Fruit fly (Drosophila melanogaster): ENCODE data around the gene CG42853.

CG42853 gene

DNA sequence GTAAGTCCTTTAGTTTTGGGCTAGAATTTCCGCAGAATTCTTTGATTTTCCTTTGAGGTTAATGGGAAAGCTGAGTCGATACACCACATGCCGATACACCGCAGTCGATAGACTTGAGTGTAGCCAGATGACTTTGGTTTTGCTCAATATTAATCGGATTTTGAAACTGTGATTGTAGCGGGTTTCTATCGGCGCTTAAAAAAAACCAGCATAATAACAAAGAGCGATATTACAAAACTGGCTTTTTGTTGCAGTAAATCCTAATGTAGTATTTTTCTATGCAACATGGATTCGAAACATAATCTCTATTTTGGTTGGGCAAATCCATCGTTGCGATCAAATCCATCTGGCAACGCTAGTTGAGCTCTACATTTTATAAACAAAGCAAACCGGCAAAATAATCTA lies 12.3 kb downstream of the CG42853 start, which contains the start of the genes Polr3D and mus304 (continued):
- peak; percentile 36 for TF ChIP-seq CG13424 (tag; optimal IDR thresholded peaks at IDR 0.05)
- no peak for TF ChIP-seq Opbp (GFP tag; IDR thresholded peaks at IDR 0.05; ENCODE audit: partially characterized antibody)
- peak; percentile 33 for TF ChIP-seq CG11504 (tag; optimal IDR thresholded peaks at IDR 0.05)
- no peak for TF ChIP-seq dimm (GFP tag; IDR thresholded peaks at IDR 0.05)
- no peak for TF ChIP-seq h (optimal IDR thresholded peaks at IDR 0.05)
- TF ChIP-seq Dip2 (GFP tag; IDR thresholded peaks at IDR 0.05) = no peak
- peak; percentile 36 for TF ChIP-seq lilli (GFP tag; optimal IDR thresholded peaks at IDR 0.05)
- peak; percentile 20 for TF ChIP-seq Meics (GFP tag; optimal IDR thresholded peaks at IDR 0.05)
- TF ChIP-seq HLH4C (GFP tag; IDR thresholded peaks at IDR 0.05; ENCODE audit: partially characterized antibody) = peak; percentile 74
- no peak for TF ChIP-seq bsh (GFP tag; optimal IDR thresholded peaks at IDR 0.05)
- TF ChIP-seq CG15514 (GFP tag; optimal IDR thresholded peaks at IDR 0.05) = peak; percentile 92
- no peak for TF ChIP-seq CG12744 (GFP tag; optimal IDR thresholded peaks at IDR 0.05)
- no peak for TF ChIP-seq ATbp (GFP tag; optimal IDR thresholded peaks at IDR 0.05)
- no peak for TF ChIP-seq CG1024 (GFP tag; IDR thresholded peaks at IDR 0.05)
- no peak for TF ChIP-seq CG1602 (GFP tag; optimal IDR thresholded peaks at IDR 0.05)
- TF ChIP-seq repo (GFP tag; optimal IDR thresholded peaks at IDR 0.05) = no peak
- TF ChIP-seq CG11093 (GFP tag; IDR thresholded peaks at IDR 0.05) = no peak
- TF ChIP-seq CG2678 (tag; optimal IDR thresholded peaks at IDR 0.05) = peak; percentile 30
- TF ChIP-seq CG17361 (GFP tag; IDR thresholded peaks at IDR 0.05) = peak; percentile 40; the same call in 2 of the 3 replicates
- no peak for TF ChIP-seq yki (optimal IDR thresholded peaks at IDR 0.05)
- TF ChIP-seq Med (GFP tag) = peak; percentile 67
- no peak for TF ChIP-seq ac (GFP tag; optimal IDR thresholded peaks at IDR 0.05)
- TF ChIP-seq twi (tag; optimal IDR thresholded peaks at IDR 0.05) = peak; percentile 5
- TF ChIP-seq CG4707 (GFP tag; optimal IDR thresholded peaks at IDR 0.05) = no peak
- TF ChIP-seq unpg (GFP tag; optimal IDR thresholded peaks at IDR 0.05) = peak; percentile 14
- TF ChIP-seq CG13287 (GFP tag; IDR thresholded peaks at IDR 0.05; ENCODE audit: partially characterized antibody) = peak; percentile 74
- no peak for TF ChIP-seq CG17802 (tag; optimal IDR thresholded peaks at IDR 0.05)
- peak; percentile 31 for TF ChIP-seq CG12659 (GFP tag; optimal IDR thresholded peaks at IDR 0.05)
- TF ChIP-seq CG10565 (GFP tag; optimal IDR thresholded peaks at IDR 0.05) = no peak
- TF ChIP-seq gfzf (GFP tag; optimal IDR thresholded peaks at IDR 0.05) = peak; percentile 38
- TF ChIP-seq Hmr (GFP tag; optimal IDR thresholded peaks at IDR 0.05) = no peak
- no peak for TF ChIP-seq ssp (GFP tag; IDR thresholded peaks at IDR 0.05)
- TF ChIP-seq Taf1 (GFP tag; IDR thresholded peaks at IDR 0.05) = no peak
- TF ChIP-seq ash1 (GFP tag; optimal IDR thresholded peaks at IDR 0.05) = no peak
- TF ChIP-seq sisA (GFP tag; IDR thresholded peaks at IDR 0.05) = no peak
- TF ChIP-seq H2.0 (GFP tag; IDR thresholded peaks at IDR 0.05) = no peak
- TF ChIP-seq ftz-f1 (GFP tag; optimal IDR thresholded peaks at IDR 0.05) = no peak
- no peak for TF ChIP-seq Elba2 (GFP tag; optimal IDR thresholded peaks at IDR 0.05)
- TF ChIP-seq ewg (GFP tag; optimal IDR thresholded peaks at IDR 0.05) = no peak
- peak; percentile 6 for TF ChIP-seq Side (GFP tag; optimal IDR thresholded peaks at IDR 0.05)
- peak; percentile 10 for TF ChIP-seq CG18599 (GFP tag; optimal IDR thresholded peaks at IDR 0.05)
- TF ChIP-seq CG9437 (GFP tag; optimal IDR thresholded peaks at IDR 0.05) = no peak
- peak; percentile 0 for TF ChIP-seq NfI (GFP tag; optimal IDR thresholded peaks at IDR 0.05)
- peak; percentile 88 for TF ChIP-seq Sin3A (optimal IDR thresholded peaks at IDR 0.05)
- TF ChIP-seq CG18619 (GFP tag; optimal IDR thresholded peaks at IDR 0.05) = no peak
- no peak for TF ChIP-seq CG2202 (tag; optimal IDR thresholded peaks at IDR 0.05)
- no peak for TF ChIP-seq salm (tag; optimal IDR thresholded peaks at IDR 0.05)
- TF ChIP-seq CG14710 (tag; optimal IDR thresholded peaks at IDR 0.05) = peak; percentile 59
- TF ChIP-seq jumu (GFP tag; optimal IDR thresholded peaks at IDR 0.05) = peak; percentile 20
- peak; percentile 88 for TF ChIP-seq CG3995 (GFP tag; optimal IDR thresholded peaks at IDR 0.05)
- peak; percentile 20 for TF ChIP-seq CG9797 (GFP tag; optimal IDR thresholded peaks at IDR 0.05)
- no peak for TF ChIP-seq MTF-1 (GFP tag; optimal IDR thresholded peaks at IDR 0.05; ENCODE audit: borderline replicate concordance)

Data from whole organism, embryonic.